Fruit fly (Drosophila melanogaster) Kc167 (cell line): ENCODE measurements around the gene CG9743.

Experiments used
- Sin3A ChIP-seq: fragments of >200 bp; optimal IDR thresholded peaks from 2 replicates; lab custom pipeline; 2018; ENCODE audit warnings: missing external identifiers
- insv ChIP-seq: fragments of >200 bp; optimal IDR thresholded peaks from 3 replicates; lab custom pipeline; 2018; ENCODE audit warnings: missing external identifiers
- psq ChIP-seq: fragments of >200 bp; optimal IDR thresholded peaks from 2 replicates; lab custom pipeline; 2017; ENCODE audit warnings: missing external identifiers

- TF ChIP-seq insv (lab: Kevin White, UChicago) (no peak), psq (no peak), Sin3A (lab: Kevin White, UChicago) (no peak)
Observed at dm6 chr3R:30183872-30184271, 18.9 kb downstream of the CG9743 start.
